Fruit fly (Drosophila melanogaster) whole organism, wandering third instar larva: Measurements from ENCODE around the gene p24-1.

ENCODE experiments used
- Abd-B ChIP-seq: fragments of >200 bp; optimal IDR thresholded peaks from 2 replicates; lab custom pipeline; 2017; ENCODE audit warnings: missing biosample characterization, missing genetic modification characterization
- CG32264 ChIP-seq: fragments of 200-800 bp; sonication (Bioruptor generic); optimal IDR thresholded peaks from 2 replicates; lab custom pipeline; 2016; ENCODE audit warnings: missing biosample characterization, missing genetic modification characterization
- CG9705 ChIP-seq: fragments of 200-800 bp; sonication (Bioruptor generic); optimal IDR thresholded peaks from 2 replicates; lab custom pipeline; 2018; ENCODE audit warnings: missing biosample characterization, mild to moderate bottlenecking, missing genetic modification characterization
- CrebA ChIP-seq: fragments of 200-800 bp; sonication (Bioruptor generic); optimal IDR thresholded peaks from 2 replicates; lab custom pipeline; 2016; ENCODE audit warnings: missing biosample characterization, mild to moderate bottlenecking, missing genetic modification characterization, borderline replicate concordance
- Dfd ChIP-seq: fragments of >200 bp; optimal IDR thresholded peaks from 2 replicates; lab custom pipeline; 2017; ENCODE audit warnings: missing biosample characterization, missing genetic modification characterization
- Dif ChIP-seq: fragments of 200-275, 200-300 bp; sonication (Bioruptor generic); optimal IDR thresholded peaks from 2 replicates; lab custom pipeline; 2018; ENCODE audit warnings: missing biosample characterization, missing genetic modification characterization; ENCODE audit not compliant: partially characterized antibody
- GATAd ChIP-seq: sonication (Bioruptor generic); optimal IDR thresholded peaks from 2 replicates; lab custom pipeline; 2016; ENCODE audit warnings: missing biosample characterization, missing genetic modification characterization
- HLH106 ChIP-seq: fragments of 200-800 bp; optimal IDR thresholded peaks from 3 replicates; lab custom pipeline; 2019; ENCODE audit warnings: missing biosample characterization, mild to moderate bottlenecking, missing genetic modification characterization, moderate library complexity
- Hnf4 ChIP-seq: fragments of 200-800 bp; sonication (Bioruptor generic); optimal IDR thresholded peaks from 2 replicates; lab custom pipeline; 2016; ENCODE audit warnings: missing biosample characterization, mild to moderate bottlenecking, missing genetic modification characterization
- Hr78 ChIP-seq: fragments of >200 bp; optimal IDR thresholded peaks from 2 replicates; lab custom pipeline; 2017; ENCODE audit warnings: missing biosample characterization, missing genetic modification characterization
- Hr83 ChIP-seq: fragments of 200-300 bp; sonication (Bioruptor generic); optimal IDR thresholded peaks from 2 replicates; lab custom pipeline; 2016; ENCODE audit warnings: missing biosample characterization, mild to moderate bottlenecking, missing genetic modification characterization, moderate library complexity; ENCODE audit not compliant: poor library complexity, severe bottlenecking
- Jra ChIP-seq: sonication (Bioruptor generic); optimal IDR thresholded peaks from 2 replicates; lab custom pipeline; 2016; ENCODE audit warnings: missing biosample characterization, missing genetic modification characterization
- Mio ChIP-seq: sonication (Bioruptor generic); optimal IDR thresholded peaks from 2 replicates; lab custom pipeline; 2016; ENCODE audit warnings: missing biosample characterization, missing genetic modification characterization
- Myc ChIP-seq: fragments of >200 bp; optimal IDR thresholded peaks from 2 replicates; lab custom pipeline; 2017
- N ChIP-seq: fragments of >200 bp; optimal IDR thresholded peaks from 2 replicates; lab custom pipeline; 2018; ENCODE audit warnings: missing biosample characterization, missing external identifiers, missing genetic modification characterization
- OdsH ChIP-seq: fragments of 200-800 bp; sonication (Bioruptor generic); optimal IDR thresholded peaks from 2 replicates; lab custom pipeline; 2016; ENCODE audit warnings: missing biosample characterization, mild to moderate bottlenecking, missing genetic modification characterization
- Rel ChIP-seq, 2 experiments: fragments of 200-800 bp; sonication (Bioruptor generic) in 1 of 2; optimal IDR thresholded peaks; 2 replicates in 1 of 2; 3 replicates in 1 of 2; lab custom pipeline; 2016 to 2019; ENCODE audit warnings: mild to moderate bottlenecking in 2 of 2, missing biosample characterization in 2 of 2, missing genetic modification characterization in 2 of 2, moderate library complexity in 1 of 2
- Sp1 ChIP-seq: fragments of 200-800 bp; sonication (Bioruptor generic); optimal IDR thresholded peaks from 3 replicates; lab custom pipeline; 2019; ENCODE audit warnings: missing biosample characterization, mild to moderate bottlenecking, missing genetic modification characterization, moderate library complexity
- Vsx2 ChIP-seq: fragments of 200-300, 225-300 bp; sonication (Bioruptor generic); optimal IDR thresholded peaks from 2 replicates; lab custom pipeline; 2018; ENCODE audit warnings: missing biosample characterization, missing genetic modification characterization; ENCODE audit not compliant: partially characterized antibody
- br ChIP-seq: fragments of 200-800 bp; sonication (Bioruptor generic); optimal IDR thresholded peaks from 2 replicates; lab custom pipeline; 2016; ENCODE audit warnings: missing biosample characterization, missing genetic modification characterization
- brk ChIP-seq: fragments of 200-800 bp; sonication (Bioruptor generic); optimal IDR thresholded peaks from 2 replicates; lab custom pipeline; 2016; ENCODE audit warnings: missing biosample characterization, mild to moderate bottlenecking, missing genetic modification characterization
- dl ChIP-seq, 2 experiments: fragments of 175-275, 200-275 bp in 1 of 2; fragments of 200-275 bp in 1 of 2; sonication (Bioruptor generic); optimal IDR thresholded peaks; lab custom pipeline; 2018; ENCODE audit warnings: mild to moderate bottlenecking in 2 of 2, missing biosample characterization in 2 of 2, missing genetic modification characterization in 2 of 2, moderate library complexity in 2 of 2; ENCODE audit not compliant: partially characterized antibody in 2 of 2, insufficient read depth in 1 of 2
- dmrt93B ChIP-seq: fragments of 200-800 bp; sonication (Bioruptor generic); optimal IDR thresholded peaks from 2 replicates; lab custom pipeline; 2018; ENCODE audit warnings: missing biosample characterization, mild to moderate bottlenecking, missing genetic modification characterization
- dsf ChIP-seq: sonication (Bioruptor generic); optimal IDR thresholded peaks from 2 replicates; lab custom pipeline; 2016; ENCODE audit warnings: missing biosample characterization, missing genetic modification characterization, borderline replicate concordance
- ey ChIP-seq: fragments of 200-800 bp; sonication (Bioruptor generic); optimal IDR thresholded peaks from 2 replicates; lab custom pipeline; 2016; ENCODE audit warnings: missing biosample characterization, missing genetic modification characterization
- foxo ChIP-seq, 2 experiments: fragments of 200-800 bp; sonication (Bioruptor generic); optimal IDR thresholded peaks; 2 replicates in 1 of 2; 3 replicates in 1 of 2; lab custom pipeline; 2016 to 2017; ENCODE audit warnings: missing biosample characterization in 2 of 2, missing genetic modification characterization in 2 of 2
- fru ChIP-seq: fragments of 200-800 bp; sonication (Bioruptor generic); optimal IDR thresholded peaks from 3 replicates; lab custom pipeline; 2016; ENCODE audit warnings: missing biosample characterization, mild to moderate bottlenecking, missing genetic modification characterization
- h ChIP-seq: fragments of 200-800 bp; sonication (Bioruptor generic); optimal IDR thresholded peaks from 3 replicates; lab custom pipeline; 2016; ENCODE audit warnings: missing biosample characterization, mild to moderate bottlenecking, missing genetic modification characterization
- jim ChIP-seq: fragments of 175-275, 200-325 bp; sonication (Bioruptor generic); optimal IDR thresholded peaks from 2 replicates; lab custom pipeline; 2016; ENCODE audit warnings: missing biosample characterization, mild to moderate bottlenecking, missing genetic modification characterization
- lola ChIP-seq: fragments of >200 bp; optimal IDR thresholded peaks from 2 replicates; lab custom pipeline; 2017; ENCODE audit warnings: missing biosample characterization, missing genetic modification characterization
- pan ChIP-seq: fragments of >200 bp; optimal IDR thresholded peaks from 2 replicates; lab custom pipeline; 2017
- psq ChIP-seq: fragments of 200-800 bp; sonication (Bioruptor generic); optimal IDR thresholded peaks from 3 replicates; lab custom pipeline; 2017; ENCODE audit warnings: missing biosample characterization, mild to moderate bottlenecking, missing genetic modification characterization, moderate library complexity
- rgr ChIP-seq: fragments of 200-800 bp; sonication (Bioruptor generic); optimal IDR thresholded peaks from 3 replicates; lab custom pipeline; 2016; ENCODE audit warnings: missing biosample characterization, mild to moderate bottlenecking, missing genetic modification characterization
- sage ChIP-seq: fragments of 200-800 bp; sonication (Bioruptor generic); optimal IDR thresholded peaks from 2 replicates; lab custom pipeline; 2016; ENCODE audit warnings: missing biosample characterization, mild to moderate bottlenecking, missing genetic modification characterization
- sv ChIP-seq: fragments of 200-800 bp; sonication (Bioruptor generic); optimal IDR thresholded peaks from 3 replicates; lab custom pipeline; 2016; ENCODE audit warnings: missing biosample characterization, missing genetic modification characterization
- tai ChIP-seq: sonication (Bioruptor generic); optimal IDR thresholded peaks from 2 replicates; lab custom pipeline; 2016; ENCODE audit warnings: missing biosample characterization, missing genetic modification characterization
- usp ChIP-seq: fragments of >200 bp; optimal IDR thresholded peaks from 2 replicates; lab custom pipeline; 2017; ENCODE audit warnings: missing biosample characterization, missing genetic modification characterization
- woc ChIP-seq: sonication (Bioruptor generic); optimal IDR thresholded peaks from 2 replicates; lab custom pipeline; 2016; ENCODE audit warnings: missing biosample characterization, mild to moderate bottlenecking, missing genetic modification characterization

p24-1 gene

DNA sequence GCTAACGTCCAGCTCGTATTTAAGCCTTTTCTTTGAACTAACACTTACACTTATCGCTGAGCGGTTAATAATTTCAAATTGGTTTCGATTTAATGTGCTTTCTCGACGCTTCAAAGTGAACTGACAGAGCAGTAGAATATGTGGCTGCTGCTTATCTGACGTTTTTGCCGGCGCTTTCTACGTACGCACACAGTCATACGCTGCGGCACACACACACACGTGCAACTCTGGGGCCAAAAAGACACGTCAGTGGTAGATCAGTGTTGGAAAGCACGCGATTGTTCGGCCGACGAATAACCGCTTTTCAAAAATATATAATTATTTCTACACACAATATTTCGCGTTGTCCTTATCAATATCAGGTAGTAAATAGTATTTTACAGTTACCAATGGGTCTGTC lies 46.1 kb downstream of the p24-1 start:
- TF ChIP-seq dl (GFP tag; optimal IDR thresholded peaks at IDR 0.05; lab: Kevin White, UChicago; ENCODE audit: insufficient read depth in 1 of 2, partially characterized antibody in 2 of 2) (no peak), CrebA (GFP tag; lab: Kevin White, UChicago) (peak; percentile 95), HLH106 (tag; lab: Kevin White, UChicago) (peak; percentile 18), ey (GFP tag; lab: Kevin White, UChicago) (no peak), Rel (GFP tag; optimal IDR thresholded peaks at IDR 0.05; lab: Kevin White, UChicago) (no peak), Rel (tag; optimal IDR thresholded peaks at IDR 0.05; lab: Kevin White, UChicago) (peak; percentile 55), pan (lab: Kevin White, UChicago) (no peak), CG32264 (GFP tag; lab: Kevin White, UChicago) (peak; percentile 10), psq (no peak), Hnf4 (GFP tag; lab: Kevin White, UChicago) (peak; percentile 59), CG9705 (peak; percentile 29), Mio (GFP tag; lab: Kevin White, UChicago) (no peak), Sp1 (GFP tag; lab: Kevin White, UChicago) (peak; percentile 45), h (GFP tag; lab: Kevin White, UChicago) (peak; percentile 51), foxo (GFP tag; optimal IDR thresholded peaks at IDR 0.05; lab: Kevin White, UChicago) (peak in 1 of 2 experiments; percentile 46), sage (GFP tag; lab: Kevin White, UChicago) (peak; percentile 24), rgr (peak; percentile 48), OdsH (peak; percentile 49)

DNA sequence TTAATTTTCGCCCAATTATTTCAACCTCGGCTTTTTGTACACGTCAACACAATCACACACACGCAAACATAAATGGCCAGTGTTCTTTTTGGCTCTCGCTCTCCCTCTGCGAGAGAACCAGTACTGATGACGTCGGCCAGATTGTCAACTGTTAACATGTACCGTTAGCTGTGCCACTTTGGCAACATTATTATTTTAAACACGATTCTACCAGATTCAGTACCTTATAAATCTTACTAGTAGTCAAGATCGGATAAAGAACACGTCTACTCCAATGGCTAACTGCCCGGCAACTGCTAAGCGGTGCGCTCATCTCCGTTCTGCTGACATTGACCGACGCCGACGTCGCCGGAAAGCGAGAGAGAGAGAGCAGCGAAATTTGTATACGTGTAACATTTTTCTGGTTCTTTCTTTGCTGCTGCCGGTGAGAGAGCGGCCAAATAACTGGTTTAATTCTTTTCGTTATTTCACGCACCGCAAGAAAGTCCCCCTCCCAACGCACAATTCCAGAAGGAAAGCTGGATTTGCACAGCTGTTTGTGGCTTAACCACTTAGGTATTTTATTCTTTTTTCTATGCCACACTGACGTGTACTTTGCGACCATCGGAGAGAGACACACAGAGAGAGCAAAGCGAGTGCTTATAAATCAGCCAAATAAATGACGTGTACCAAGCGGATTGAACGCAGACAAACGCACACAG lies 47.1 kb downstream of the p24-1 start:
- no peak for TF ChIP-seq Hr78 (GFP tag; lab: Kevin White, UChicago)
- peak; percentile 18 for TF ChIP-seq Dif
- peak; percentile 15 for TF ChIP-seq Rel (GFP tag; optimal IDR thresholded peaks at IDR 0.05; lab: Kevin White, UChicago)
- peak; percentile 77 for TF ChIP-seq Rel (tag; optimal IDR thresholded peaks at IDR 0.05; lab: Kevin White, UChicago)
- TF ChIP-seq Abd-B (GFP tag; lab: Kevin White, UChicago): no peak
- no peak for TF ChIP-seq Myc (lab: Kevin White, UChicago)
- peak; percentile 13 for TF ChIP-seq OdsH
- TF ChIP-seq brk (GFP tag; lab: Kevin White, UChicago): no peak
- TF ChIP-seq h (GFP tag; lab: Kevin White, UChicago): peak; percentile 21
- no peak for TF ChIP-seq Dfd (GFP tag; lab: Kevin White, UChicago)
- TF ChIP-seq Vsx2 (GFP tag; lab: Kevin White, UChicago): no peak
- no peak for TF ChIP-seq lola
- TF ChIP-seq psq: peak; percentile 20
- peak; percentile 24 for TF ChIP-seq rgr
- no peak for TF ChIP-seq fru (GFP tag; lab: Kevin White, UChicago)
- peak; percentile 31 for TF ChIP-seq Hnf4 (GFP tag; lab: Kevin White, UChicago)
- TF ChIP-seq CG9705: no peak
- peak; percentile 98 for TF ChIP-seq CrebA (GFP tag; lab: Kevin White, UChicago)
- TF ChIP-seq N (GFP tag; lab: Kevin White, UChicago): no peak
- no peak for TF ChIP-seq Jra (GFP tag; lab: Kevin White, UChicago)
- TF ChIP-seq usp (GFP tag; lab: Kevin White, UChicago): no peak
- TF ChIP-seq sage (GFP tag; lab: Kevin White, UChicago): no peak
- no peak for TF ChIP-seq Hr83 (GFP tag; lab: Kevin White, UChicago)
- TF ChIP-seq foxo (GFP tag; optimal IDR thresholded peaks at IDR 0.05; lab: Kevin White, UChicago): peak in 1 of 2 experiments; percentile 7
- no peak for TF ChIP-seq Mio (GFP tag; lab: Kevin White, UChicago)
- no peak for TF ChIP-seq dsf (GFP tag; lab: Kevin White, UChicago)
- TF ChIP-seq HLH106 (tag; lab: Kevin White, UChicago): no peak
- TF ChIP-seq sv (GFP tag; lab: Kevin White, UChicago): no peak
- no peak for TF ChIP-seq br (GFP tag; lab: Kevin White, UChicago)
- no peak for TF ChIP-seq jim (GFP tag; lab: Kevin White, UChicago)
- TF ChIP-seq pan (lab: Kevin White, UChicago): no peak
- TF ChIP-seq ey (GFP tag; lab: Kevin White, UChicago): no peak
- TF ChIP-seq GATAd: no peak
- TF ChIP-seq Sp1 (GFP tag; lab: Kevin White, UChicago): no peak
- TF ChIP-seq dl (GFP tag; optimal IDR thresholded peaks at IDR 0.05; lab: Kevin White, UChicago; ENCODE audit: insufficient read depth in 1 of 2, partially characterized antibody in 2 of 2): peak in 1 of 2 experiments; percentile 43
- TF ChIP-seq tai (GFP tag; lab: Kevin White, UChicago): no peak
- TF ChIP-seq dmrt93B (GFP tag; lab: Kevin White, UChicago): no peak
- no peak for TF ChIP-seq woc
- no peak for TF ChIP-seq CG32264 (GFP tag; lab: Kevin White, UChicago)
